Worm (Caenorhabditis elegans): Measurements from ENCODE around the gene R03H10.4.

DNA sequence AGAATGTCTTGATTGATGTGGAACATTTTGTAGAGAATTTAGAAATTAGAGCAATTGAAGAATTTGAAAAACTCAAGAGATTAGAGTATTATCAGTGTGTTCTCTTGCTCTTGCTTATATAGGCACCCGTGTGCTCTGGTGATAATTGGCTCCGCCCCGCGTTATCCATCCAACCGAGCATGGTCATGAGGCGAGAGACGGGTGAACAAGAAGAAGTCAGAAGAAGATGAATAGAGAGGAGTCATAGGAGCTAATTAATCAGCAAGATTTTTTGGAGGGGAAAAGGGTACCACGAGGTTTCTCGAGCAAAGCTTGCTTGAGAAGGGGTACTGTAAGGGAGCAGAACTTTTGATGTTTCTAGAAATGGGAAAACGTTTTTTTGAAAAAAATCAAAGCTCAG is 10.5 kb downstream of the R03H10.4 start:
- no peak for TF ChIP-seq ets-4 (GFP tag; optimal IDR thresholded peaks at IDR 0.05)
- no peak for TF ChIP-seq K12H6.12 (tag; optimal IDR thresholded peaks at IDR 0.05)
- no peak for TF ChIP-seq Y53F4B.3 (GFP tag; IDR thresholded peaks at IDR 0.05)
- TF ChIP-seq ama-1 (optimal IDR thresholded peaks at IDR 0.05), result no peak
- no peak for TF ChIP-seq ama-1 (GFP tag; optimal IDR thresholded peaks at IDR 0.05)
- TF ChIP-seq pbrm-1 (GFP tag; IDR thresholded peaks at IDR 0.05), result no peak
- no peak for TF ChIP-seq sptf-2 (GFP tag; optimal IDR thresholded peaks at IDR 0.05)
- no peak for TF ChIP-seq dox-1 (GFP tag; IDR thresholded peaks at IDR 0.05)
- no peak for TF ChIP-seq unc-130 (GFP tag; optimal IDR thresholded peaks at IDR 0.05)
- no peak for TF ChIP-seq ztf-26 (tag; optimal IDR thresholded peaks at IDR 0.05)
- TF ChIP-seq snpc-4 (GFP tag; optimal IDR thresholded peaks at IDR 0.05), result no peak
- TF ChIP-seq snpc-4 (tag; optimal IDR thresholded peaks at IDR 0.05), result no peak
